Fruit fly (Drosophila melanogaster): ENCODE data around the gene Sarm.

dm6 chr3L:8157079-8157478, 93.4 kb downstream of the Sarm start:
- TF ChIP-seq psq (optimal IDR thresholded peaks at IDR 0.05), result no peak
- no peak for TF ChIP-seq Sin3A (optimal IDR thresholded peaks at IDR 0.05)
- TF ChIP-seq ttk (optimal IDR thresholded peaks at IDR 0.05), result no peak
- TF ChIP-seq h (optimal IDR thresholded peaks at IDR 0.05), result no peak
- TF ChIP-seq insv (optimal IDR thresholded peaks at IDR 0.05), result no peak
- no peak for TF ChIP-seq Myc (optimal IDR thresholded peaks at IDR 0.05)
